Worm (Caenorhabditis elegans): ENCODE data around the gene F40G9.12.

DNA sequence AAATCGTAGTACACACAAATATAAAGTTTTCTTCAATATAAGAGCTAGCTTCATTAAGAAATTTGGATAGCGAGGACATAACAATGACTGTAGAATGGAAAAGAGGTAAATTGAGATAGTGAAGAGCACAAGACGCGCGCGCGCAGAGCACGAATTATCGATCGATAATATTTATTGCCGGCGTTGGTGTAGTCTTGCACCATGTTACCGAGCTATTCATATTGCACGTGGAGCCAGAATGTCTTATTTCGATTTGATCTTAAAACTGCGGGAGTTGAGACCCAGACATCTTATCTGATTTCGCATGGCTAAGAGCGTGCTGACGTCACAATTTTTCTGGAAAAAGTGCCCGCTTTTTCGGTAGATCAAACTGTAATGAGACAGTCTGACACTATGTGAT is 2.2 kb upstream of the F40G9.12 start, which contains the start of gene F40G9.18:
- TF ChIP-seq ama-1 (optimal IDR thresholded peaks at IDR 0.05) (no peak), flt-1 (GFP tag; IDR thresholded peaks at IDR 0.05) (no peak), pes-1 (GFP tag; IDR thresholded peaks at IDR 0.05) (no peak), ceh-36 (tag; optimal IDR thresholded peaks at IDR 0.05) (no peak)
